Worm (Caenorhabditis elegans) whole organism, young adult: ENCODE measurements around the gene hmg-1.2.

Source experiments
- B0336.3 ChIP-seq: fragments of 200-800 bp; sonication (Bioruptor generic); IDR thresholded peaks from 2 replicates; pipeline ENCODE4 v1.3.6; 2022; ENCODE audit warnings: missing genetic modification characterization, missing compliant biosample characterization
- Y79H2A.3 ChIP-seq: fragments of 200-800 bp; sonication (Bioruptor generic); conservative IDR thresholded peaks from 2 replicates; pipeline ENCODE4 v1.3.6; 2022; ENCODE audit warnings: missing genetic modification reagents, missing genetic modification characterization, missing compliant biosample characterization
- die-1 ChIP-seq: sonication (generic microtip); optimal IDR thresholded peaks from 2 replicates; lab custom pipeline; 2016; ENCODE audit warnings: missing genotype, mild to moderate bottlenecking, missing genetic modification characterization, missing compliant biosample characterization
- dox-1 ChIP-seq: fragments of 200-800 bp; sonication (Bioruptor generic); IDR thresholded peaks from 2 replicates; pipeline ENCODE4 v1.3.6; 2022; ENCODE audit warnings: missing genetic modification reagents, missing genetic modification characterization, missing compliant biosample characterization
- dpl-1 ChIP-seq: fragments of 150-350 bp; optimal IDR thresholded peaks from 2 replicates; lab custom pipeline; 2014; ENCODE audit warnings: missing biosample characterization, missing genetic modification reagents, missing genetic modification characterization
- egrh-3 ChIP-seq: fragments of 200-800 bp; sonication (Bioruptor generic); IDR thresholded peaks from 2 replicates; pipeline ENCODE4 v1.3.6; 2022; ENCODE audit warnings: missing genetic modification reagents, missing genetic modification characterization, missing compliant biosample characterization
- fkh-3 ChIP-seq: sonication (generic microtip); optimal IDR thresholded peaks from 2 replicates; lab custom pipeline; 2016; ENCODE audit warnings: mild to moderate bottlenecking, missing genetic modification characterization, missing compliant biosample characterization
- lin-35 ChIP-seq, 3 experiments: fragments of 150-350 bp in 2 of 3; sonication (generic microtip) in 1 of 3; optimal IDR thresholded peaks; 2 replicates each; lab custom pipeline; 2014 to 2018; ENCODE audit warnings: missing biosample characterization in 3 of 3, missing genetic modification characterization in 3 of 3, missing genetic modification reagents in 3 of 3
- nhr-80 ChIP-seq: sonication (generic microtip); optimal IDR thresholded peaks from 2 replicates; lab custom pipeline; 2016; ENCODE audit warnings: missing genetic modification characterization, missing compliant biosample characterization
- snpc-4 ChIP-seq, 5 experiments: fragments of 150-350 bp in 1 of 5; sonication (generic microtip) in 4 of 5; optimal IDR thresholded peaks; 2 replicates each; lab custom pipeline; 2014 to 2018; ENCODE audit warnings: missing genetic modification characterization in 5 of 5, missing biosample characterization in 3 of 5, antibody characterized with exemption in 2 of 5, mild to moderate bottlenecking in 2 of 5, missing compliant biosample characterization in 2 of 5, missing genotype in 2 of 5, moderate library complexity in 2 of 5, missing genetic modification reagents in 1 of 5
- unc-62 ChIP-seq: fragments of 150-350 bp; optimal IDR thresholded peaks from 2 replicates; lab custom pipeline; 2014; ENCODE audit warnings: missing biosample characterization, missing genetic modification reagents, missing genetic modification characterization
- ztf-28 ChIP-seq: fragments of 200-800 bp; sonication (Bioruptor generic); IDR thresholded peaks from 2 replicates; pipeline ENCODE4 v1.3.6; 2022; ENCODE audit warnings: missing genetic modification reagents, missing genetic modification characterization, missing compliant biosample characterization

DNA sequence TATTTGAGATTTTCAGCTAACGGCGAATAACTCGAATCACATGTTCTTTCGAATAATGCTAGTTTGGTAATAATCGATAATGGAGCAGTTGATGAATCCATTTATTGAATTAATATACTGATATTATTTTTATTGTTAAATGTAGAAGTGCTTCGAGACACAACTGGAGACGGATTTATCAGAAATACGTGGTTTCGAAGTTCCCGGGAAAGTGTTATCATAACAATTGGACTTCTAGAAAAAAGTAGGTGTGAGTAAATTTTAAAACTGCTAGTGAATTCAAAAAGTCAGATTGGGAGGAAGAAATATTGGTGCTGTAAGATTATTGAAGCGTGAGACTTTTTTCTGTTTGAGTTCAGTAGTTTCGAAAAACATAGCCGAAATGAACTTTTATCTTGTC lies 20.1 kb upstream of the hmg-1.2 start, which contains the start of gene srg-2:
- TF ChIP-seq snpc-4 (GFP tag; optimal IDR thresholded peaks at IDR 0.05; lab: Kevin White, UChicago) (no peak), snpc-4 (tag; optimal IDR thresholded peaks at IDR 0.05; lab: Kevin White, UChicago) (no peak), dpl-1 (GFP tag; lab: Kevin White, UChicago) (no peak), lin-35 (GFP tag; optimal IDR thresholded peaks at IDR 0.05; lab: Kevin White, UChicago) (no peak), egrh-3 (GFP tag; lab: Robert Waterston, UW) (no peak), B0336.3 (no peak), ztf-28 (GFP tag; lab: Robert Waterston, UW) (no peak), die-1 (tag; lab: Kevin White, UChicago) (no peak), unc-62 (GFP tag; lab: Kevin White, UChicago) (no peak), Y79H2A.3 (GFP tag; lab: Robert Waterston, UW) (no peak), dox-1 (GFP tag; lab: Robert Waterston, UW) (no peak), fkh-3 (tag; lab: Kevin White, UChicago) (no peak), nhr-80 (tag; lab: Kevin White, UChicago) (no peak)
